Worm (Caenorhabditis elegans) whole organism, L3 larva: Measurements from ENCODE around the gene smex-1.

Experiments
- aly-2 ChIP-seq: fragments of 150-350 bp; optimal IDR thresholded peaks from 2 replicates; lab custom pipeline; 2014; ENCODE audit warnings: missing biosample characterization, missing genetic modification characterization
- ceh-28 ChIP-seq: fragments of 150-350 bp; optimal IDR thresholded peaks from 2 replicates; lab custom pipeline; 2014; ENCODE audit warnings: missing biosample characterization, missing genetic modification reagents, missing genetic modification characterization
- ceh-9 ChIP-seq: sonication (generic microtip); optimal IDR thresholded peaks from 2 replicates; lab custom pipeline; 2018; ENCODE audit warnings: missing biosample characterization, missing genetic modification characterization
- daf-12 ChIP-seq: fragments of 150-350 bp; optimal IDR thresholded peaks from 2 replicates; lab custom pipeline; 2014; ENCODE audit warnings: missing biosample characterization, missing genetic modification reagents, missing genetic modification characterization
- egl-27 ChIP-seq: sonication (generic microtip); optimal IDR thresholded peaks from 4 replicates; lab custom pipeline; 2017; ENCODE audit warnings: missing biosample characterization, missing genetic modification reagents, missing genetic modification characterization
- egl-5 ChIP-seq: fragments of 150-350 bp; optimal IDR thresholded peaks from 2 replicates; lab custom pipeline; 2017; ENCODE audit warnings: missing biosample characterization, missing genetic modification reagents, missing genetic modification characterization, inconsistent platforms
- elt-1 ChIP-seq: fragments of 150-350 bp; optimal IDR thresholded peaks from 2 replicates; lab custom pipeline; 2014; ENCODE audit warnings: missing biosample characterization, missing genetic modification characterization
- elt-2 ChIP-seq: sonication (generic microtip); optimal IDR thresholded peaks from 2 replicates; lab custom pipeline; 2016; ENCODE audit warnings: missing genetic modification reagents, mild to moderate bottlenecking, missing genetic modification characterization, missing compliant biosample characterization
- eor-1 ChIP-seq, 2 experiments: fragments of 150-350 bp; optimal IDR thresholded peaks; 2 replicates each; lab custom pipeline; 2014 to 2018; ENCODE audit warnings: missing biosample characterization in 2 of 2, missing genetic modification characterization in 2 of 2
- fkh-10 ChIP-seq: sonication (generic microtip); optimal IDR thresholded peaks from 2 replicates; lab custom pipeline; 2017; ENCODE audit warnings: missing biosample characterization, missing genetic modification reagents, missing genetic modification characterization
- fkh-2 ChIP-seq: fragments of 150-350 bp; optimal IDR thresholded peaks from 2 replicates; lab custom pipeline; 2014; ENCODE audit warnings: missing biosample characterization, missing genetic modification reagents, missing genetic modification characterization
- lin-39 ChIP-seq: fragments of 150-350 bp; optimal IDR thresholded peaks from 2 replicates; lab custom pipeline; 2018; ENCODE audit warnings: missing biosample characterization, missing genetic modification reagents, missing genetic modification characterization
- lsy-12 ChIP-seq: sonication (generic microtip); optimal IDR thresholded peaks from 2 replicates; lab custom pipeline; 2016; ENCODE audit warnings: mild to moderate bottlenecking, missing genetic modification characterization, missing compliant biosample characterization
- mml-1 ChIP-seq: fragments of 150-350 bp; sonication (generic microtip); optimal IDR thresholded peaks from 3 replicates; lab custom pipeline; 2014; ENCODE audit warnings: missing biosample characterization, missing genetic modification characterization
- nfya-1 ChIP-seq: sonication (generic microtip); optimal IDR thresholded peaks from 2 replicates; lab custom pipeline; 2017; ENCODE audit warnings: missing genetic modification characterization, mild to moderate bottlenecking, missing compliant biosample characterization, antibody characterized with exemption, moderate library complexity; ENCODE audit not compliant: insufficient read depth
- nhr-11 ChIP-seq: fragments of 150-350 bp; optimal IDR thresholded peaks from 2 replicates; lab custom pipeline; 2014; ENCODE audit warnings: missing biosample characterization, missing genetic modification characterization
- nhr-12 ChIP-seq: fragments of 150-350 bp; optimal IDR thresholded peaks from 2 replicates; lab custom pipeline; 2014; ENCODE audit warnings: missing biosample characterization, missing genetic modification characterization
- nhr-23 ChIP-seq: fragments of 150-350 bp; optimal IDR thresholded peaks from 2 replicates; lab custom pipeline; 2014; ENCODE audit warnings: missing biosample characterization, missing genetic modification reagents, missing genetic modification characterization
- nhr-237 ChIP-seq: fragments of 150-350 bp; optimal IDR thresholded peaks from 2 replicates; lab custom pipeline; 2014; ENCODE audit warnings: missing biosample characterization, missing genetic modification characterization
- nhr-28 ChIP-seq: fragments of 150-350 bp; optimal IDR thresholded peaks from 2 replicates; lab custom pipeline; 2014; ENCODE audit warnings: missing biosample characterization, missing genetic modification characterization
- nhr-43 ChIP-seq: sonication (generic microtip); optimal IDR thresholded peaks from 2 replicates; lab custom pipeline; 2016; ENCODE audit warnings: mild to moderate bottlenecking, missing genetic modification characterization, missing compliant biosample characterization; ENCODE audit not compliant: poor library complexity, severe bottlenecking
- nhr-67 ChIP-seq: fragments of 150-350 bp; optimal IDR thresholded peaks from 2 replicates; lab custom pipeline; 2014; ENCODE audit warnings: missing biosample characterization, missing genetic modification characterization
- nhr-77 ChIP-seq: fragments of 150-350 bp; optimal IDR thresholded peaks from 2 replicates; lab custom pipeline; 2014; ENCODE audit warnings: missing biosample characterization, missing genetic modification characterization
- pha-4 ChIP-seq: fragments of 150-350 bp; optimal IDR thresholded peaks from 2 replicates; lab custom pipeline; 2014; ENCODE audit warnings: missing biosample characterization, missing genetic modification reagents, missing genetic modification characterization
- pqm-1 ChIP-seq: fragments of 150-350 bp; optimal IDR thresholded peaks from 2 replicates; lab custom pipeline; 2017; ENCODE audit warnings: missing biosample characterization, missing genetic modification characterization, inconsistent platforms
- sea-2 ChIP-seq: fragments of 150-350 bp; sonication (generic microtip); optimal IDR thresholded peaks from 4 replicates; lab custom pipeline; 2014; ENCODE audit warnings: missing biosample characterization, missing genetic modification reagents, missing genetic modification characterization
- unc-39 ChIP-seq: sonication (generic microtip); optimal IDR thresholded peaks from 4 replicates; lab custom pipeline; 2017; ENCODE audit warnings: missing biosample characterization, missing genetic modification characterization
- unc-62 ChIP-seq: fragments of 150-350 bp; sonication (generic microtip); optimal IDR thresholded peaks from 4 replicates; lab custom pipeline; 2014; ENCODE audit warnings: missing biosample characterization, missing genetic modification reagents, missing genetic modification characterization
- ztf-11 ChIP-seq: fragments of 150-350 bp; optimal IDR thresholded peaks from 2 replicates; lab custom pipeline; 2014; ENCODE audit warnings: missing biosample characterization, missing genetic modification characterization
- ztf-4 ChIP-seq: fragments of 150-350 bp; optimal IDR thresholded peaks from 2 replicates; lab custom pipeline; 2014; ENCODE audit warnings: missing biosample characterization, missing genetic modification characterization

smex-1 gene

DNA sequence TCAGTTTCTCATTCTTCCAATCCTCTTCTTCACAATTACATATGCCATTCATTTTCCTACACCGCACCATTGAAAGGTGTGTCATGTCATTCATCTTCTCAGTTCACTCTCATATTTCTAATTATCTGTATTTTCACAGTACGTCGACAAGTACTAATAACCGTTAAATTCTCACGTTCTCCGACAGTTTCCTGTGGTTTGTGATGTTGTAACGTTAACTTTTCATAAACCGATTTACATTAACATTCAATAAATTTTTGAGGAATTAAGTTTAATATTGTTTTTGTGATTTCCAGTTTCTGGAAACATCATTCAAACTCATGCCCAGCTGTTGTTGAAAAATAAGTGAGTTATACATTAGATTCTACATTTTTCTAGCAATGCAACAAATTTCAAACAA lies 38.6 kb upstream of the smex-1 start, which contains the start of gene tmd-2:
tmd-2 (plus strand) TSS at position 301 of the 400 bp plus-strand sequence.
- no peak for TF ChIP-seq pha-4 (tag; lab: Kevin White, UChicago)
- no peak for TF ChIP-seq egl-5 (tag; lab: Kevin White, UChicago)

DNA sequence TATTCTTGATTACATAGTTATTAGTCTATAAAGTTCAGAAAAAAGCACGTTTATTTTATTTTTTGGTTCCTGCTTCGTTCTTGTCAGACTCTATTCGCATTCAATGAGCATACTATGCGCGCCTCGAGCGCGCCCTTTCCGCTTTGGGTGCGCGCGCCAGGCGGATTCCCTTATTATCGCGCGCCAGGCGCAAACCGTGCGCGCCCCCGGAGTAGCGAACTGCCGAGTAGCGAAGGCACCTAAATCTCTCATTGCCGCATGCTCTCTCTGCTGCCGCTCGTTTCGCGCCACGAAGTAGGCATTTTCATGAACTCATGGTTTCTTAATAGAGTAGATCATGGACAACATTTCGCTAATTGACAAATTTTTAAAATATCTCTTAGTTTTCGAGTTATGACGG lies 31.3 kb upstream of the smex-1 start:
- no peak for TF ChIP-seq nfya-1 (tag; lab: Kevin White, UChicago)

DNA sequence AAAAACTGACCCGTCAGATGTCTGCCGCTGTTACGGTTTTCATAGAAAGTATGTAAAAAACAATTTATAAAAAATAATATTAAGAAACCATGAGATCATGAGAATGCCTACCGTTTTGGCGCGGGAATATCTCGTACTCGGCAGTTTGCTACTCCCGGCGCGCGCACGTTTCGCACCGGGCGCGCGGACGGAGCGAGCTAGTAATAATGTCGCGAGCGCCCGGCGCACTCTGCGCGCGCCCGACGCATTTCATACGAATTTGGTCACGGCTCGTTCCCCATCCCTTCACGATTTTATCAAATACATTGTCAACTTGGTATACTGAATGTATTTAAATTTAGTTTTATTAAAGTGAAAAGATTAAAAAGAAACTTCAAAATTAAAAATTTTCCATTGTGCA lies 30.1 kb upstream of the smex-1 start:
- no peak for TF ChIP-seq aly-2 (tag; lab: Kevin White, UChicago)
- TF ChIP-seq nhr-43 (tag; lab: Kevin White, UChicago): no peak
- no peak for TF ChIP-seq sea-2 (GFP tag; lab: Kevin White, UChicago)
- TF ChIP-seq egl-27 (tag; lab: Kevin White, UChicago): no peak
- TF ChIP-seq pha-4 (tag; lab: Kevin White, UChicago): no peak
- TF ChIP-seq ceh-28: no peak
- TF ChIP-seq nhr-23: no peak

DNA sequence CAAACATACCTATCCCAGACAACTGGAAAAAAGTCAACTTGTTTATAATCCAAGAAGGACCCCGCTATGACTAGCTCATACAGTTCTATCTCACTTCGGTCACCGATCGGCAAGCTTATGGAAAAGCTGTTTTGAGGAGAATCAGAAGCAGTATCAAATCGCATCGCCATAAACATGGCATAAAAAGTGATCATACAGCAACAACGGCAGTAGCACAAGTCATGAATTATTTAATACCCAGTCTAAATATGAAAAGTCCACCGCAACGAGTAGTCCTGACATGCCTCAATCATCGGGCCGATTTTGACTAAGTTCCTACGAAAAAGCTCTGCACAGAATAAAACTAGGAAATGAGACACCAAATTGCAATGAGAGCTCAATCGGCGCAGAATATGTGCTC lies 27.8 kb upstream of the smex-1 start:
- TF ChIP-seq nhr-43 (tag; lab: Kevin White, UChicago) (no peak), unc-62 (GFP tag; lab: Kevin White, UChicago) (no peak), daf-12 (tag; lab: Kevin White, UChicago) (no peak), sea-2 (GFP tag; lab: Kevin White, UChicago) (no peak), nfya-1 (tag; lab: Kevin White, UChicago) (no peak), nhr-77 (tag; lab: Kevin White, UChicago) (no peak), nhr-28 (tag; lab: Kevin White, UChicago) (no peak), mml-1 (no peak)

DNA sequence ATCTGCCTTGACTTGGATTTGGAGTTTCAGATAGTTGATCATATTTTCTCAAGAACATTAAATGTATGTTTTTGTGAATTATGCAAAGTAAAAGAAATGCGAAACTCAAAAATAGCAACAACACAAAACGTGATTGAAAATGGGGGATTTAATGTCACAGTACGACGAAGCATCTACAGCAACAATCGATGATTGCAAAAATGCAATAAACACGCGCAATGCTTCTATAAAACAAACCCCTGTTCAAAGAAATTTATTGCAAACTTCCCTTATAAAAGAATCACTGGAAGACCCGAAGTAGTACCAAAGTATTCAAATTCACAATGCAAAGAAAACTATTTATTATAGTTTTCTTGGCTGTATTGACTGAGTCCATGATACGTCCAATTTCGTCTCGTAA lies 22.4 kb upstream of the smex-1 start, which contains the start of gene clec-219:
clec-219 (plus strand) TSS at position 301 of the 400 bp plus-strand sequence.
- TF ChIP-seq ceh-9 (no peak), egl-27 (tag; lab: Kevin White, UChicago) (no peak), nhr-43 (tag; lab: Kevin White, UChicago) (no peak), ztf-11 (tag; lab: Kevin White, UChicago) (no peak), nhr-237 (tag; lab: Kevin White, UChicago) (no peak), sea-2 (GFP tag; lab: Kevin White, UChicago) (no peak), fkh-10 (no peak), nhr-67 (tag; lab: Kevin White, UChicago) (no peak), nhr-28 (tag; lab: Kevin White, UChicago) (no peak), elt-1 (no peak), pha-4 (tag; lab: Kevin White, UChicago) (no peak), unc-62 (GFP tag; lab: Kevin White, UChicago) (no peak), elt-2 (no peak), aly-2 (tag; lab: Kevin White, UChicago) (no peak)

DNA sequence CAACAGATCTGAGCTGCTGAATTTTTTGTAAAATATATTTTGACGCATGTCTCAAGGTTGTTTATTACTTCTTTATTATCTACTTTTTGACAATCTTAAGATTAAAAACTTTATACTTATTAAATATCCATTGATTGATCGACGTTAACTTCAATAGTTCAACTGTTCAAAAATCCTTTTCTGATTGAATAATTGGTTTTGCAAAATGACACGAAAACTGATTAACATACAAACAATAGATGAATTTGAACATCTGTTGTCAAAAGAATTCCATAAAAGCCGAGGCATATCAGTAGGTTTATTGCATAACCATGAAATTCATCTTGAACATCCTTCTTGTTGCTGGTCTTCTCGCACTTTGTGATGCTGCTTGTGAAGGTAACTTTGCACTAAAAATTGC lies 15.4 kb upstream of the smex-1 start, which contains the start of gene W02D7.12:
W02D7.12 (plus strand) TSS at position 301 of the 400 bp plus-strand sequence.
- TF ChIP-seq elt-2 (no peak), unc-39 (tag; lab: Kevin White, UChicago) (no peak)

DNA sequence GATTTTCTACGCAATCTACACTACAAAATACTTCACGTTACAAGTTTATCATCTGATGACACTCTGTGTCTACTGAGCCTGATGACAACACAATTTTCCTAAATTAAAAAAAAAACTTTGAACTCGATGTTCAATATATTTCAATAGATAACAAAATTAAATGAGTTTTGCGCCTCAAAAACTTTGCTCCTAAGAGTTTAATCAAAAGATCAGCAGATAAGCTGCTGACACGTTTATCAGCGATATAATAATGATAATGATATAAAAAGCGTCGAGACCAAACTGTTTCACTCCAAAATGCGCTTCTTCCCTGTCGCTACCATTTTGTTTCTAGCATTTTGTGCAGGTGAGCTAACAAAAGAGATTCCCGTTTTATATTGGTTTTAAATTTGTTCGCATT lies 11.9 kb upstream of the smex-1 start, which contains the start of gene clec-218:
clec-218 (plus strand) TSS at position 262 of the 400 bp plus-strand sequence.
- TF ChIP-seq egl-5 (tag; lab: Kevin White, UChicago) (no peak), nhr-11 (tag; lab: Kevin White, UChicago) (no peak), eor-1 (tag; optimal IDR thresholded peaks at IDR 0.05; lab: Kevin White, UChicago) (no peak), ztf-4 (no peak), egl-27 (tag; lab: Kevin White, UChicago) (no peak), nhr-12 (tag; lab: Kevin White, UChicago) (no peak), lsy-12 (tag; lab: Kevin White, UChicago) (no peak), nhr-67 (tag; lab: Kevin White, UChicago) (no peak), lin-39 (tag; lab: Kevin White, UChicago) (no peak), elt-2 (peak; percentile 90), fkh-2 (no peak), nhr-237 (tag; lab: Kevin White, UChicago) (no peak), fkh-10 (no peak), pqm-1 (tag; lab: Kevin White, UChicago) (peak; percentile 78), elt-1 (no peak), mml-1 (no peak)
